Fruit fly (Drosophila melanogaster): Measurements from ENCODE around the gene CG33769.

The CG33769 gene

DNA sequence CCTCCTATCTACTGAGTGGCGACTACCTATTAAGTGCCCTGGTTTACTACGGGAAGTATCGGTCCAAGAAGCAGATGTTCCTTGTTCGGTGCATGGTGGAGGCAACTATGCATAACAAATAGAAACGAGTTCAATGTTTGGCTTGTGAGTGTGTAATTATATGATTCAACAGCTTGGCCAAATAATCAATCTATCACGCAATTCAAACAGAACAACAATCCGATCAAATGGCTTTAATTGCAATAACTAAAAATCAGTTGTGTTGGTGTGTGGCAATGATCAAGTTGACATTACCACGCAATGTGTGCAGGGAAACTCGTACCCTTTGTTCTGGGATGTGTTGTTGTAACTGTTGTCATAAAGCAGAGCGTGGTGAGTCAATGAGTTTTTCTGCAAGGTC is at the start of gene CG33769:
CG33769 (plus strand) TSS at position 301 of the 400 bp plus-strand sequence.
- TF ChIP-seq HLH106 (tag; optimal IDR thresholded peaks at IDR 0.05): no peak
- no peak for TF ChIP-seq psq (GFP tag; optimal IDR thresholded peaks at IDR 0.05)
- no peak for TF ChIP-seq sage (GFP tag; optimal IDR thresholded peaks at IDR 0.05)
- no peak for TF ChIP-seq woc (GFP tag; optimal IDR thresholded peaks at IDR 0.05)
- no peak for TF ChIP-seq rgr (GFP tag; optimal IDR thresholded peaks at IDR 0.05)
- TF ChIP-seq OdsH (GFP tag; optimal IDR thresholded peaks at IDR 0.05): no peak
- TF ChIP-seq Dfd (GFP tag; optimal IDR thresholded peaks at IDR 0.05): no peak
- TF ChIP-seq br (GFP tag; optimal IDR thresholded peaks at IDR 0.05): no peak
- no peak for TF ChIP-seq Dif (GFP tag; optimal IDR thresholded peaks at IDR 0.05; ENCODE audit: partially characterized antibody)

DNA sequence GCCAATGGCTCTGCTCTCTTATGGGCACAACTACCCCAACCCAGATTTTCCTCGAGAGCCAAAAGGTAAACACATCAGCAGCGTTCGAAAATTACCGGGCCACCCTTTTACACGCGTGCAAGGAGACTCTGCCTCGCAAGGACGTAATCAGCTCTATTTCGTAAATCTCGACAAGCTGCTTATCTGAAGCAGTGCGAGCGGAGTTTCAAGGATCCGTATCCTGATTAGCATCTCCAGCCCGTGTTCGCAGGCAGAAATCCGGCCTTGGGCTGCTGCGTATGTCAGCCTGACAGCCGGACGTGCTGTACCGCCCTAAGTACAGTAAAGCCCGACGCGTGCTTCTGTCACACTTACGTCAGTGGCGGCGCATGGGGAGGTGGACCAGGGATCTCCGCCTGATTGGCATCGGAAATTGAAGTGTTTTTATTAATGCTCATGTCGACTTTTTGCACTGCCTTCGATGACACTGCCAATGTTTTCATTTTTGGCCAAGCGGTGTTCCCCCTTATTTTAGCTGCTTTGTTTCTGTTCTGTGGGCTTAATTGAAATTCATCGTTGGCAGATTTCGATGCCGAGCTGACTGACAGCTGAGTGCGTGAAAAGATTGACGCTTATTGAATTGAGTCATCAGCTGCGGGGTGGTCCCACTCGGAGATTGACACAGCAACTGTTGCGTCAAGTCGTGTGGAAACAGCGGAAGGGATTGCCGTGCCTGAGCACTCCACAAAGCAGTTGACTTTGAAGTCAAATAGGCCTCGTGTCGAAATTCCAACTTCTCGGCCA is 41.9 kb upstream of the CG33769 start, which contains the start of gene ND-B14.5AL:
ND-B14.5AL (plus strand) TSS at position 733 of the 783 bp plus-strand sequence.
- TF ChIP-seq OdsH (GFP tag; optimal IDR thresholded peaks at IDR 0.05): no peak
- no peak for TF ChIP-seq lola (GFP tag; optimal IDR thresholded peaks at IDR 0.05)
- TF ChIP-seq Myc (optimal IDR thresholded peaks at IDR 0.05): no peak
- no peak for TF ChIP-seq foxo (GFP tag; optimal IDR thresholded peaks at IDR 0.05)
- no peak for TF ChIP-seq CG32264 (GFP tag; optimal IDR thresholded peaks at IDR 0.05)
- TF ChIP-seq jim (GFP tag; optimal IDR thresholded peaks at IDR 0.05): no peak
- TF ChIP-seq h (GFP tag; optimal IDR thresholded peaks at IDR 0.05): no peak
- no peak for TF ChIP-seq brk (GFP tag; optimal IDR thresholded peaks at IDR 0.05)
- no peak for TF ChIP-seq Abd-B (GFP tag; optimal IDR thresholded peaks at IDR 0.05)
- TF ChIP-seq dl (GFP tag; optimal IDR thresholded peaks at IDR 0.05; ENCODE audit: insufficient read depth in 1 of 2, partially characterized antibody in 2 of 2): no peak
- no peak for TF ChIP-seq Vsx2 (GFP tag; optimal IDR thresholded peaks at IDR 0.05; ENCODE audit: partially characterized antibody)
- no peak for TF ChIP-seq Dfd (GFP tag; optimal IDR thresholded peaks at IDR 0.05)
- TF ChIP-seq br (GFP tag; optimal IDR thresholded peaks at IDR 0.05): no peak
- no peak for TF ChIP-seq dmrt93B (GFP tag; optimal IDR thresholded peaks at IDR 0.05)
- TF ChIP-seq rgr (GFP tag; optimal IDR thresholded peaks at IDR 0.05): no peak
- no peak for TF ChIP-seq Mio (GFP tag; optimal IDR thresholded peaks at IDR 0.05)
- no peak for TF ChIP-seq Sp1 (GFP tag; optimal IDR thresholded peaks at IDR 0.05)
- no peak for TF ChIP-seq Rel (GFP tag; optimal IDR thresholded peaks at IDR 0.05)
- TF ChIP-seq Rel (tag; optimal IDR thresholded peaks at IDR 0.05): no peak
- TF ChIP-seq GATAd (GFP tag; optimal IDR thresholded peaks at IDR 0.05): no peak
- TF ChIP-seq Hr83 (GFP tag; optimal IDR thresholded peaks at IDR 0.05; ENCODE audit: poor library complexity, severe bottlenecking): no peak

DNA sequence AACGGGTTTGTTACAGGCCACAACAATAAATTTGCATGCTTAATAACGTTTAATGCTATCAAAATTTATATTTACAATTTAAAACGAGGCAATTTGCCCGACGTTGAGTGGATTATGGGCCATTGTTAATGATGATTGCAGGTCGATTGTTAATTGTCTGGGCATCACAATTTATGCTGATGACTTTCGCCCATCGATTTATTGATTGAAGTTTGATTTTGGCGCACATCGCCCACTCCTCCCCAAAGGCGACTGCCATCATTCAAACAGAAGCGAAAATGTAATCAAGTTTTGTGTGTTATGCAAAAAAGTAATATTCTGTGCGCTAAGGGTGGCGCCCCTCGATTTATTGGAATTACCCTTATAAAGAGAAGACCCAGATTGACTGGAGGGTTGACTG is 40.7 kb upstream of the CG33769 start:
- TF ChIP-seq Rel (GFP tag; optimal IDR thresholded peaks at IDR 0.05): no peak
- no peak for TF ChIP-seq Rel (tag; optimal IDR thresholded peaks at IDR 0.05)
- TF ChIP-seq rgr (GFP tag; optimal IDR thresholded peaks at IDR 0.05): no peak
- no peak for TF ChIP-seq OdsH (GFP tag; optimal IDR thresholded peaks at IDR 0.05)
- TF ChIP-seq fru (GFP tag; optimal IDR thresholded peaks at IDR 0.05): no peak
- no peak for TF ChIP-seq br (GFP tag; optimal IDR thresholded peaks at IDR 0.05)
- no peak for TF ChIP-seq psq (GFP tag; optimal IDR thresholded peaks at IDR 0.05)
- TF ChIP-seq dl (GFP tag; optimal IDR thresholded peaks at IDR 0.05; ENCODE audit: insufficient read depth in 1 of 2, partially characterized antibody in 2 of 2): no peak
- no peak for TF ChIP-seq Sp1 (GFP tag; optimal IDR thresholded peaks at IDR 0.05)
- TF ChIP-seq CG9705 (GFP tag; optimal IDR thresholded peaks at IDR 0.05): no peak
- TF ChIP-seq Hr83 (GFP tag; optimal IDR thresholded peaks at IDR 0.05; ENCODE audit: poor library complexity, severe bottlenecking): no peak

DNA sequence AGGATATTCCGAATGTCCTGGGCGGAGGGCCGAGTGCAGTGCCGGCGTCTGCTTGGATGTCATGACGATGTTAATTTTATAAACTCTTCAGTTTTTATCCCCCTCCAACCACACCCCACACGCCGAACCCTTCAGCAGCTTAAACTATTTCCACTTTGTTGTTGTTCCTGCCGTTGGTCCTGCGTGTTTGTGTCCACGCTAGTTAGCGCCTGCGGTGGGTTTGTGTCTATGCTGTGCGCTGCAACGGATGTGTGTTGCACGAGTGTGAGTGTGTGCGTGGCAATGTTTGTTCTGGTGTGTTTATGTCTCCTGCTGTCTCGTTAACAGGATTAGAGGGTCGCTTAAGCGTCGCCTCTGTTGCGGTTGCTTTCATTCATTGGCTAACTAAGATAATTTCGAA is 30.9 kb upstream of the CG33769 start:
- no peak for TF ChIP-seq psq (GFP tag; optimal IDR thresholded peaks at IDR 0.05)
- no peak for TF ChIP-seq CG32264 (GFP tag; optimal IDR thresholded peaks at IDR 0.05)
- TF ChIP-seq jim (GFP tag; optimal IDR thresholded peaks at IDR 0.05): no peak
- no peak for TF ChIP-seq ey (GFP tag; optimal IDR thresholded peaks at IDR 0.05)
- no peak for TF ChIP-seq HLH106 (tag; optimal IDR thresholded peaks at IDR 0.05)
- TF ChIP-seq Dfd (GFP tag; optimal IDR thresholded peaks at IDR 0.05): no peak
- no peak for TF ChIP-seq Abd-B (GFP tag; optimal IDR thresholded peaks at IDR 0.05)
- TF ChIP-seq Myc (optimal IDR thresholded peaks at IDR 0.05): no peak
- no peak for TF ChIP-seq Vsx2 (GFP tag; optimal IDR thresholded peaks at IDR 0.05; ENCODE audit: partially characterized antibody)
- no peak for TF ChIP-seq Mio (GFP tag; optimal IDR thresholded peaks at IDR 0.05)
- TF ChIP-seq br (GFP tag; optimal IDR thresholded peaks at IDR 0.05): no peak
- no peak for TF ChIP-seq dl (GFP tag; optimal IDR thresholded peaks at IDR 0.05; ENCODE audit: insufficient read depth in 1 of 2, partially characterized antibody in 2 of 2)
- TF ChIP-seq fru (GFP tag; optimal IDR thresholded peaks at IDR 0.05): no peak
- no peak for TF ChIP-seq dmrt93B (GFP tag; optimal IDR thresholded peaks at IDR 0.05)

Data from whole organism, wandering third instar larva.